Worm (Caenorhabditis elegans) whole organism, midembryonic: Measurements from ENCODE around the gene F36D4.1.

ENCODE experiments used
- T22C8.4 ChIP-seq: fragments of 200-800 bp; sonication (Bioruptor generic); IDR thresholded peaks from 2 replicates; pipeline ENCODE4 v1.3.6; 2022; ENCODE audit warnings: missing genetic modification characterization, missing compliant biosample characterization
- cog-1 ChIP-seq: sonication (generic microtip); optimal IDR thresholded peaks from 2 replicates; lab custom pipeline; 2016; ENCODE audit warnings: missing genetic modification characterization, missing compliant biosample characterization
- flt-1 ChIP-seq: fragments of 200-800 bp; sonication (Bioruptor generic); IDR thresholded peaks from 2 replicates; pipeline ENCODE4 v1.3.6; 2022; ENCODE audit warnings: missing genetic modification characterization, missing compliant biosample characterization
- klf-2 ChIP-seq: fragments of 200-800 bp; sonication (Bioruptor generic); conservative IDR thresholded peaks from 2 replicates; pipeline ENCODE4 v1.3.6; 2022; ENCODE audit warnings: missing genetic modification reagents, missing genetic modification characterization, missing compliant biosample characterization
- med-1 ChIP-seq: sonication (generic microtip); optimal IDR thresholded peaks from 2 replicates; lab custom pipeline; 2017; ENCODE audit warnings: missing genetic modification characterization, mild to moderate bottlenecking, missing compliant biosample characterization, antibody characterized with exemption, missing genetic modification reagents; ENCODE audit not compliant: insufficient read depth
- ref-1 ChIP-seq: fragments of 200-800 bp; sonication (Bioruptor generic); conservative IDR thresholded peaks from 2 replicates; pipeline ENCODE4 v1.3.6; 2022; ENCODE audit warnings: missing genetic modification reagents, missing genetic modification characterization, missing compliant biosample characterization
- tab-1 ChIP-seq: fragments of 200-800 bp; sonication (Bioruptor generic); IDR thresholded peaks from 2 replicates; pipeline ENCODE4 v1.3.6; 2022; ENCODE audit warnings: missing genetic modification characterization, missing compliant biosample characterization
- ztf-23 ChIP-seq: fragments of 200-800 bp; sonication (Bioruptor generic); IDR thresholded peaks from 2 replicates; pipeline ENCODE4 v1.3.6; 2022; ENCODE audit warnings: missing genetic modification reagents, missing genetic modification characterization, missing compliant biosample characterization
- ztf-29 ChIP-seq: fragments of 200-800 bp; sonication (Bioruptor generic); IDR thresholded peaks from 2 replicates; pipeline ENCODE4 v1.3.6; 2022; ENCODE audit warnings: missing genetic modification reagents, missing genetic modification characterization, missing compliant biosample characterization

ce11 chrV:9384359-9384758, 32.4 kb upstream of the F36D4.1 start:
- TF ChIP-seq flt-1 (GFP tag; lab: Robert Waterston, UW) (no peak), T22C8.4 (no peak), ztf-29 (GFP tag; lab: Robert Waterston, UW) (no peak), klf-2 (GFP tag; lab: Robert Waterston, UW) (no peak), cog-1 (tag; lab: Kevin White, UChicago) (no peak), ref-1 (no peak), ztf-23 (GFP tag; lab: Robert Waterston, UW) (no peak), tab-1 (GFP tag; lab: Robert Waterston, UW) (no peak), med-1 (GFP tag; lab: Kevin White, UChicago) (no peak)
